Worm (Caenorhabditis elegans): ENCODE measurements around the gene egl-36.

egl-36 gene

ce11 chrX:10756185-10756584 lies 22.1 kb downstream of the egl-36 start:
- TF ChIP-seq K11D2.4 (GFP tag; IDR thresholded peaks at IDR 0.05): 0 out of 2 replicates have a peak, but pooled peaks have one; percentile 37
- peak; percentile 23 for TF ChIP-seq ztf-26 (tag; optimal IDR thresholded peaks at IDR 0.05)
- no peak for TF ChIP-seq ceh-40 (GFP tag; IDR thresholded peaks at IDR 0.05)
- TF ChIP-seq gei-17 (GFP tag; optimal IDR thresholded peaks at IDR 0.05): peak; percentile 89
- TF ChIP-seq ceh-79 (tag; optimal IDR thresholded peaks at IDR 0.05): no peak
- peak; percentile 36 for TF ChIP-seq ZK185.1 (tag; optimal IDR thresholded peaks at IDR 0.05; ENCODE audit: poor library complexity, severe bottlenecking)
- no peak for TF ChIP-seq nhr-120 (GFP tag; IDR thresholded peaks at IDR 0.05)
- TF ChIP-seq F39B2.1 (GFP tag; IDR thresholded peaks at IDR 0.05): no peak
- TF ChIP-seq F57C9.4 (tag; optimal IDR thresholded peaks at IDR 0.05): no peak
- no peak for TF ChIP-seq nhr-90 (tag; optimal IDR thresholded peaks at IDR 0.05)
- no peak for TF ChIP-seq athp-1 (tag; optimal IDR thresholded peaks at IDR 0.05)
- peak; percentile 6 for TF ChIP-seq nhr-80 (tag; optimal IDR thresholded peaks at IDR 0.05)
- no peak for TF ChIP-seq let-526 (GFP tag; IDR thresholded peaks at IDR 0.05)
- TF ChIP-seq chd-7 (tag; optimal IDR thresholded peaks at IDR 0.05): no peak

ce11 chrX:10757608-10758007 lies 23.5 kb downstream of the egl-36 start, which contains the start of gene R07A4.4:
R07A4.4 (minus strand) TSS chrX:10757708.
- TF ChIP-seq F33H1.4 (GFP tag; IDR thresholded peaks at IDR 0.05) (no peak), mes-4 (tag; optimal IDR thresholded peaks at IDR 0.05) (no peak), cebp-1 (GFP tag; IDR thresholded peaks at IDR 0.05) (no peak), cebp-1 (tag; optimal IDR thresholded peaks at IDR 0.05) (no peak), F49E8.2 (tag; optimal IDR thresholded peaks at IDR 0.05; ENCODE audit: insufficient read depth) (no peak), dpff-1 (tag; optimal IDR thresholded peaks at IDR 0.05) (no peak), efl-1 (GFP tag; optimal IDR thresholded peaks at IDR 0.05) (no peak), repo-1 (tag; optimal IDR thresholded peaks at IDR 0.05) (no peak), F55B11.4 (tag; optimal IDR thresholded peaks at IDR 0.05; ENCODE audit: borderline replicate concordance, insufficient read depth) (no peak), zfh-2 (GFP tag; conservative IDR thresholded peaks at IDR 0.05) (no peak), xnd-1 (tag; optimal IDR thresholded peaks at IDR 0.05) (no peak), ekl-4 (GFP tag; IDR thresholded peaks at IDR 0.05) (no peak), ceh-27 (GFP tag; optimal IDR thresholded peaks at IDR 0.05) (no peak), hmg-20 (GFP tag; IDR thresholded peaks at IDR 0.05) (no peak)

- TF ChIP-seq nfya-2 (GFP tag; IDR thresholded peaks at IDR 0.05): 0 out of 2 replicates have a peak, but pooled peaks have one; percentile 12
- TF ChIP-seq C17E4.6 (GFP tag; IDR thresholded peaks at IDR 0.05): no peak
Measured at ce11 chrX:10758453-10758852, 24.3 kb downstream of the egl-36 start.

ce11 chrX:10760958-10761357 lies 26.8 kb downstream of the egl-36 start:
- no peak for TF ChIP-seq F57A8.1 (GFP tag; optimal IDR thresholded peaks at IDR 0.05)
- TF ChIP-seq zfh-2 (GFP tag; conservative IDR thresholded peaks at IDR 0.05): no peak
- TF ChIP-seq nhr-80 (tag; optimal IDR thresholded peaks at IDR 0.05): peak; percentile 6
- TF ChIP-seq ceh-27 (GFP tag; optimal IDR thresholded peaks at IDR 0.05): no peak
- TF ChIP-seq mcd-1 (GFP tag; IDR thresholded peaks at IDR 0.05): no peak
- TF ChIP-seq somi-1 (GFP tag; optimal IDR thresholded peaks at IDR 0.05): no peak
- peak; percentile 81 for TF ChIP-seq cebp-1 (GFP tag; IDR thresholded peaks at IDR 0.05)
- TF ChIP-seq cebp-1 (tag; optimal IDR thresholded peaks at IDR 0.05): peak; percentile 91
- no peak for TF ChIP-seq tlf-1 (GFP tag; optimal IDR thresholded peaks at IDR 0.05)
- TF ChIP-seq lsy-27 (tag; optimal IDR thresholded peaks at IDR 0.05; ENCODE audit: borderline replicate concordance, insufficient read depth): no peak
- no peak for TF ChIP-seq die-1 (tag; optimal IDR thresholded peaks at IDR 0.05)
- no peak for TF ChIP-seq dox-1 (GFP tag; IDR thresholded peaks at IDR 0.05)
- TF ChIP-seq xnd-1 (tag; optimal IDR thresholded peaks at IDR 0.05): no peak
- no peak for TF ChIP-seq C06A6.2 (GFP tag; conservative IDR thresholded peaks at IDR 0.05)
- TF ChIP-seq D2030.7 (GFP tag; IDR thresholded peaks at IDR 0.05): no peak
- TF ChIP-seq rcor-1 (GFP tag; IDR thresholded peaks at IDR 0.05): no peak
- no peak for TF ChIP-seq ZK185.1 (tag; optimal IDR thresholded peaks at IDR 0.05; ENCODE audit: poor library complexity, severe bottlenecking)
- TF ChIP-seq repo-1 (tag; optimal IDR thresholded peaks at IDR 0.05): no peak
